Worm (Caenorhabditis elegans) whole organism, L4 larva: ENCODE measurements around the gene msp-78.
"Not testable (repeated sequence)": the region's sequence is repeated elsewhere in the genome, so short reads cannot be mapped to it uniquely, and the experiment has no call there.

ENCODE experiments used
- F10B5.3 ChIP-seq: sonication (generic microtip); optimal IDR thresholded peaks from 2 replicates; lab custom pipeline; 2016; ENCODE audit warnings: mild to moderate bottlenecking, missing genetic modification characterization, missing compliant biosample characterization
- T20F7.1 ChIP-seq: fragments of 200-800 bp; sonication (Bioruptor generic); optimal IDR thresholded peaks from 2 replicates; lab custom pipeline; 2018; ENCODE audit warnings: mild to moderate bottlenecking, missing genetic modification characterization, missing compliant biosample characterization
- Y105C5A.15 ChIP-seq: fragments of 200-800 bp; sonication (Bioruptor generic); IDR thresholded peaks from 2 replicates; pipeline ENCODE4 v1.3.6; 2022; ENCODE audit warnings: missing genetic modification characterization, missing compliant biosample characterization
- Y48G9A.11 ChIP-seq: fragments of 200-800 bp; sonication (Bioruptor generic); IDR thresholded peaks from 2 replicates; pipeline ENCODE4 v1.3.6; 2022; ENCODE audit warnings: missing genetic modification reagents, missing genetic modification characterization, missing compliant biosample characterization
- aha-1 ChIP-seq: fragments of 150-350 bp; peaks from one replicate; lab custom pipeline; 2014; ENCODE audit warnings: missing biosample characterization, missing genetic modification characterization
- daf-16 ChIP-seq, 3 experiments: sonication (generic microtip); optimal IDR thresholded peaks; 2 replicates each; lab custom pipeline; 2016 to 2017; ENCODE audit warnings: missing genetic modification characterization in 3 of 3, missing genetic modification reagents in 3 of 3, mild to moderate bottlenecking in 2 of 3, missing compliant biosample characterization in 2 of 3, missing biosample characterization in 1 of 3, moderate library complexity in 1 of 3
- daf-8 ChIP-seq: fragments of 200-800 bp; sonication (Bioruptor generic); IDR thresholded peaks from 2 replicates; pipeline ENCODE4 v1.3.6; 2022; ENCODE audit warnings: missing genetic modification characterization, missing compliant biosample characterization
- dmd-6 ChIP-seq: fragments of 200-800 bp; sonication (Bioruptor generic); IDR thresholded peaks from 2 replicates; pipeline ENCODE4 v1.3.6; 2022; ENCODE audit warnings: missing genetic modification reagents, missing genetic modification characterization, missing compliant biosample characterization
- duxl-1 ChIP-seq: sonication (generic microtip); optimal IDR thresholded peaks from 2 replicates; lab custom pipeline; 2016; ENCODE audit warnings: mild to moderate bottlenecking, missing genetic modification characterization, moderate library complexity, missing compliant biosample characterization; ENCODE audit not compliant: poor library complexity
- dve-1 ChIP-seq: sonication (generic microtip); optimal IDR thresholded peaks from 2 replicates; lab custom pipeline; 2017; ENCODE audit warnings: antibody characterized with exemption, mild to moderate bottlenecking, missing genetic modification characterization, missing compliant biosample characterization; ENCODE audit not compliant: insufficient read depth
- egl-27 ChIP-seq: sonication (generic microtip); optimal IDR thresholded peaks from 3 replicates; lab custom pipeline; 2017; ENCODE audit warnings: missing biosample characterization, missing genetic modification reagents, missing genetic modification characterization
- egl-43 ChIP-seq: fragments of 200-800 bp; sonication (Bioruptor generic); IDR thresholded peaks from 2 replicates; pipeline ENCODE4 v1.3.6; 2022; ENCODE audit warnings: missing genetic modification reagents, missing genetic modification characterization, missing compliant biosample characterization
- fos-1 ChIP-seq: fragments of 150-350 bp; optimal IDR thresholded peaks from 2 replicates; lab custom pipeline; 2014; ENCODE audit warnings: missing biosample characterization, missing genetic modification characterization
- hlh-11 ChIP-seq: fragments of 200-800 bp; sonication (Bioruptor generic); optimal IDR thresholded peaks from 2 replicates; lab custom pipeline; 2018; ENCODE audit warnings: mild to moderate bottlenecking, missing genetic modification characterization, missing compliant biosample characterization
- hlh-30 ChIP-seq: sonication (generic microtip); optimal IDR thresholded peaks from 2 replicates; lab custom pipeline; 2017; ENCODE audit warnings: antibody characterized with exemption, mild to moderate bottlenecking, missing genetic modification characterization, missing compliant biosample characterization; ENCODE audit not compliant: insufficient read depth
- lim-7 ChIP-seq: fragments of 200-800 bp; sonication (Bioruptor generic); IDR thresholded peaks from 2 replicates; pipeline ENCODE4 v1.3.6; 2022; ENCODE audit warnings: missing genetic modification characterization, missing compliant biosample characterization
- lin-1 ChIP-seq: fragments of 200-800 bp; sonication (Bioruptor generic); IDR thresholded peaks from 2 replicates; pipeline ENCODE4 v1.3.6; 2022; ENCODE audit warnings: missing genetic modification reagents, missing genetic modification characterization, missing compliant biosample characterization
- mdl-1 ChIP-seq, 2 experiments: fragments of 150-350 bp in 1 of 2; sonication (generic microtip) in 1 of 2; optimal IDR thresholded peaks; 2 replicates each; lab custom pipeline; 2014 to 2017; ENCODE audit warnings: missing biosample characterization in 2 of 2, missing genetic modification characterization in 2 of 2
- mxl-2 ChIP-seq: fragments of 200-800 bp; sonication (Bioruptor generic); conservative IDR thresholded peaks from 2 replicates; pipeline ENCODE4 v1.3.6; 2022; ENCODE audit warnings: missing genetic modification reagents, missing genetic modification characterization, missing compliant biosample characterization
- mxl-3 ChIP-seq: fragments of 200-800 bp; sonication (Bioruptor generic); optimal IDR thresholded peaks from 2 replicates; lab custom pipeline; 2018; ENCODE audit warnings: mild to moderate bottlenecking, missing genetic modification characterization, missing compliant biosample characterization
- nhr-10 ChIP-seq: fragments of 150-350 bp; optimal IDR thresholded peaks from 2 replicates; lab custom pipeline; 2014; ENCODE audit warnings: missing biosample characterization, missing genetic modification characterization
- nhr-102 ChIP-seq: sonication (generic microtip); optimal IDR thresholded peaks from 2 replicates; lab custom pipeline; 2016; ENCODE audit warnings: mild to moderate bottlenecking, missing genetic modification characterization, moderate library complexity, missing compliant biosample characterization
- nhr-28 ChIP-seq: fragments of 150-350 bp; optimal IDR thresholded peaks from 2 replicates; lab custom pipeline; 2014; ENCODE audit warnings: missing biosample characterization, missing genetic modification characterization
- nhr-77 ChIP-seq: fragments of 150-350 bp; optimal IDR thresholded peaks from 2 replicates; lab custom pipeline; 2014; ENCODE audit warnings: missing biosample characterization, missing genetic modification characterization
- php-3 ChIP-seq: fragments of 200-800 bp; sonication (Bioruptor generic); IDR thresholded peaks from 2 replicates; pipeline ENCODE4 v1.3.6; 2022; ENCODE audit warnings: missing genetic modification reagents, missing genetic modification characterization, missing compliant biosample characterization
- pqm-1 ChIP-seq: sonication (generic microtip); optimal IDR thresholded peaks from 2 replicates; lab custom pipeline; 2017; ENCODE audit warnings: missing biosample characterization, missing genetic modification characterization
- saeg-2 ChIP-seq: fragments of 200-800 bp; sonication (Bioruptor generic); IDR thresholded peaks from 2 replicates; pipeline ENCODE4 v1.3.6; 2022; ENCODE audit warnings: missing genetic modification reagents, missing genetic modification characterization, missing compliant biosample characterization
- snpc-4 ChIP-seq: fragments of 150-350 bp; optimal IDR thresholded peaks from 2 replicates; lab custom pipeline; 2014; ENCODE audit warnings: missing biosample characterization, missing genetic modification characterization
- spr-3 ChIP-seq: fragments of 200-800 bp; sonication (Bioruptor generic); optimal IDR thresholded peaks from 2 replicates; lab custom pipeline; 2018; ENCODE audit warnings: mild to moderate bottlenecking, missing genetic modification characterization, missing compliant biosample characterization
- unc-130 ChIP-seq: sonication (generic microtip); optimal IDR thresholded peaks from 2 replicates; lab custom pipeline; 2016; ENCODE audit warnings: missing genetic modification reagents, missing genetic modification characterization, missing compliant biosample characterization
- unc-39 ChIP-seq: sonication (generic microtip); optimal IDR thresholded peaks from 2 replicates; lab custom pipeline; 2017; ENCODE audit warnings: missing biosample characterization, missing genetic modification characterization
- zfp-3 ChIP-seq: fragments of 200-800 bp; sonication (Bioruptor generic); conservative IDR thresholded peaks from 2 replicates; pipeline ENCODE4 v1.3.6; 2022; ENCODE audit warnings: missing genetic modification reagents, missing genetic modification characterization, missing compliant biosample characterization
- ztf-7 ChIP-seq: fragments of 150-350 bp; optimal IDR thresholded peaks from 2 replicates; lab custom pipeline; 2014; ENCODE audit warnings: missing biosample characterization, missing genetic modification characterization

Gene msp-78

ce11 chrIV:9757425-9757740 is 12.5 kb upstream of the msp-78 start, which contains the start of gene nhr-97:
Gene nhr-97, plus strand, starts transcription at chrIV:9757641.
- no peak for TF ChIP-seq nhr-77 (tag; lab: Kevin White, UChicago)

DNA sequence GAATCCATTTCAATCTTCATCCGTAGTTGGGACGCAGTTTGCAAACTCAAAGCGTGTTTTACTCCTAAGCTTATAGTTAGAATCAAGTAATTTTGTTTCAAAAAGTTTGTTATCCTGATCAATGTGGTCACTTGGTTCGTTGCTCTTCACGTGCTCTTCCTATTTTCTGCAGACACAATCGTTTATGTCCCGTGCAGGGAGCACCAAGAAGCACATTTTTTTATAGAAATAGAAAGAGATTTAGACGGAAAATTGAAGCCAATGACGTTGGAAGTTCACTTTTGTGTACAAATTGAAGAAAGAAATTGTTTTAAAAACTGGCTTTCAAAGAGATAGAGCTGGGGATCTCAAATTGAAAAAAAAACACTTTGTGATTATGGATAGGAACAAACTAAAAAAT is 8.1 kb upstream of the msp-78 start:
- TF ChIP-seq dve-1 (tag; lab: Kevin White, UChicago) (peak; percentile 19), saeg-2 (GFP tag; lab: Robert Waterston, UW) (no peak), php-3 (GFP tag; lab: Robert Waterston, UW) (no peak), hlh-11 (tag; lab: Kevin White, UChicago) (peak; percentile 21), hlh-30 (tag; lab: Kevin White, UChicago) (peak; percentile 67), aha-1 (peak; percentile 46), T20F7.1 (GFP tag; lab: Kevin White, UChicago) (peak; percentile 19)

ce11 chrIV:9762667-9763173 is 7.1 kb upstream of the msp-78 start:
- TF ChIP-seq dmd-6 (peak; percentile 38; the same call in 1 of the 2 replicates), daf-16 (GFP tag; optimal IDR thresholded peaks at IDR 0.05; lab: Kevin White, UChicago) (no peak), daf-16 (tag; optimal IDR thresholded peaks at IDR 0.05; lab: Kevin White, UChicago) (peak; percentile 39), php-3 (GFP tag; lab: Robert Waterston, UW) (peak; percentile 91), unc-130 (no peak), lin-1 (GFP tag; lab: Robert Waterston, UW) (peak; percentile 75; the same call in 1 of the 2 replicates), F10B5.3 (tag; lab: Kevin White, UChicago) (no peak), mdl-1 (tag; optimal IDR thresholded peaks at IDR 0.05; lab: Kevin White, UChicago) (peak in 1 of 2 experiments; percentile 31), pqm-1 (tag; lab: Kevin White, UChicago) (peak; percentile 40), egl-43 (no peak), nhr-28 (tag; lab: Kevin White, UChicago) (peak; percentile 31), spr-3 (GFP tag; lab: Kevin White, UChicago) (no peak), daf-8 (GFP tag; lab: Robert Waterston, UW) (no peak), hlh-11 (tag; lab: Kevin White, UChicago) (peak; percentile 48), aha-1 (peak; percentile 89), dve-1 (tag; lab: Kevin White, UChicago) (peak; percentile 59)
- TF ChIP-seq, all 104 proteins: peak for 10

DNA sequence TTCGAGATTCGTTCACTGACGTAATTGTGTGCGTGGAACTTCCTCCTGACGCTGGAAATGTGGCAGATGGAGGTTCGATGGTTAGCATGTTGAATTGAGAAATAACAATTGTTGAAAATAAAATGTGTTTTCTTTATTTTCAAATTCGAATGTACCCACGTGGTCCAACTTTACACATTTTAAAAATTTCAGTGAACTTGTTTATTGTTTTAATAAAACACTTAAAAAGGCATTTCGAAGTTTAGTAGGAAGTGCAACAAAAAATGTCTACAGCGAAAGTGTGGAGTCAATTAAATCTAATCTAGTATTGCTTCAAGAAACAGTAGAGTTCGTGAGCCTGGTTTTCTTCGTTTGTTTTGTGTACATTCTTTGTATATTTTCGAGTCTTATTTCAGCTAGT is 3.6 kb upstream of the msp-78 start, which contains the start of gene ssp-36:
ssp-36 (minus strand) TSS at position 101 of the 400 bp plus-strand sequence.
- TF ChIP-seq snpc-4 (tag; lab: Kevin White, UChicago), result no peak
- TF ChIP-seq fos-1 (tag; lab: Kevin White, UChicago), result no peak
- TF ChIP-seq nhr-102 (tag; lab: Kevin White, UChicago), result no peak
- no peak for TF ChIP-seq Y105C5A.15
- TF ChIP-seq zfp-3 (GFP tag; lab: Robert Waterston, UW), result no peak
- TF ChIP-seq egl-27, result no peak
- TF ChIP-seq ztf-7 (tag; lab: Kevin White, UChicago), result no peak
- TF ChIP-seq php-3 (GFP tag; lab: Robert Waterston, UW), result no peak
- TF ChIP-seq duxl-1 (tag; lab: Kevin White, UChicago), result no peak
- TF ChIP-seq F10B5.3 (tag; lab: Kevin White, UChicago), result no peak
- no peak for TF ChIP-seq hlh-11 (tag; lab: Kevin White, UChicago)
- no peak for TF ChIP-seq mxl-3
- TF ChIP-seq lim-7 (GFP tag; lab: Robert Waterston, UW), result no peak
- TF ChIP-seq egl-43, result no peak
- no peak for TF ChIP-seq nhr-10
- TF ChIP-seq Y48G9A.11, result no peak
- no peak for TF ChIP-seq hlh-30 (tag; lab: Kevin White, UChicago)

DNA sequence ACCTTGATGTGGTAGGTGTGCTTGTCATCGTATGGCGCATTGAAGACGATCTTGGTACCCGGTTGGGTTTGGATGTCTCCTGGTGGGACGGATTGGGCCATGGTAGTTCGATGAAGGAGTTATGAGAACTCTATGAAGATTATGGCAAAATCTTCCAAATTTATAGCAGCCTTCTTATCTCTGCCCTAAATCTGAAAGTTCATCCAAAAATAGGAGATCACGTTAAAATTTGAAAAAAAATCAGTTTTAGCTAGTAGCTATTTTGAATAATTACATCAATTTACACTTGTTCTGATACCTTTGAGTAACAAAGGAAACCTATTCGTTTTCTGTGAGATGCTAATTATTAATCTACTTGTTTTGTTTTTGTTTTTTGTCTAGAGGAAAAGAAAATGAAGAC is 2.8 kb upstream of the msp-78 start, which contains the start of gene msp-79:
msp-79 (minus strand) TSS at position 101 of the 400 bp plus-strand sequence.
- not testable (repeated sequence) for TF ChIP-seq egl-43; unc-39 (tag; lab: Kevin White, UChicago); mxl-2 (GFP tag; lab: Robert Waterston, UW)
